Fruit fly (Drosophila melanogaster) whole organism, embryonic: Measurements from ENCODE around the gene CG10300.

Experiments
- Adf1 ChIP-seq: fragments of 200-800 bp; sonication (Bioruptor generic); IDR thresholded peaks from 2 replicates; pipeline ENCODE4 v1.3.6; 2022; ENCODE audit warnings: missing biosample characterization, missing genetic modification characterization
- Asciz ChIP-seq: fragments of 200-800 bp; sonication (Bioruptor generic); optimal IDR thresholded peaks from 2 replicates; lab custom pipeline; 2017; ENCODE audit warnings: missing biosample characterization, mild to moderate bottlenecking, missing genetic modification characterization, missing genetic modification reagents
- Atf-2 ChIP-seq: fragments of 200-800 bp; sonication (Bioruptor generic); optimal IDR thresholded peaks from 2 replicates; lab custom pipeline; 2016; ENCODE audit warnings: missing biosample characterization, missing genetic modification characterization
- Atf6 ChIP-seq: fragments of 200-800 bp; sonication (Bioruptor generic); IDR thresholded peaks from 2 replicates; pipeline ENCODE4 v1.3.6; 2022; ENCODE audit warnings: missing biosample characterization, missing genetic modification characterization
- Blimp-1 ChIP-seq: fragments of 200-800 bp; sonication (Bioruptor generic); optimal IDR thresholded peaks from 3 replicates; lab custom pipeline; 2018; ENCODE audit warnings: missing biosample characterization, missing genetic modification characterization, mild to moderate bottlenecking, moderate library complexity, missing genetic modification reagents
- C15 ChIP-seq: fragments of 200-800 bp; sonication (Bioruptor generic); IDR thresholded peaks from 3 replicates; pipeline ENCODE4 v1.3.6; 2022; ENCODE audit warnings: missing biosample characterization, missing genetic modification characterization
- CG10267 ChIP-seq: fragments of 200-800 bp; sonication (Bioruptor generic); optimal IDR thresholded peaks from 2 replicates; lab custom pipeline; 2018; ENCODE audit warnings: missing biosample characterization, mild to moderate bottlenecking, missing genetic modification characterization, moderate library complexity
- CG10565 ChIP-seq: fragments of 200-800 bp; sonication (Bioruptor generic); optimal IDR thresholded peaks from 3 replicates; lab custom pipeline; 2016; ENCODE audit warnings: missing biosample characterization, mild to moderate bottlenecking, missing genetic modification characterization
- CG10979 ChIP-seq: fragments of 200-800 bp; sonication (Bioruptor generic); optimal IDR thresholded peaks from 2 replicates; lab custom pipeline; 2018; ENCODE audit warnings: missing biosample characterization, mild to moderate bottlenecking, missing genetic modification characterization, moderate library complexity
- CG11696 ChIP-seq: fragments of 200-800 bp; sonication (Bioruptor generic); IDR thresholded peaks from 2 replicates; pipeline ENCODE4 v1.3.6; 2022; ENCODE audit warnings: missing biosample characterization, missing genetic modification characterization
- CG1233 ChIP-seq: fragments of 200-800 bp; sonication (Bioruptor generic); optimal IDR thresholded peaks from 4 replicates; lab custom pipeline; 2018; ENCODE audit warnings: missing biosample characterization, mild to moderate bottlenecking, missing genetic modification characterization
- CG12391 ChIP-seq: fragments of 200-800 bp; sonication (Bioruptor generic); optimal IDR thresholded peaks from 3 replicates; lab custom pipeline; 2018; ENCODE audit warnings: missing biosample characterization, mild to moderate bottlenecking, missing genetic modification characterization, moderate library complexity
- CG14965 ChIP-seq: fragments of 200-800 bp; sonication (Bioruptor generic); optimal IDR thresholded peaks from 2 replicates; lab custom pipeline; 2016; ENCODE audit warnings: missing biosample characterization, missing genetic modification characterization, borderline replicate concordance
- CG16863 ChIP-seq: fragments of 200-800 bp; sonication (Bioruptor generic); optimal IDR thresholded peaks from 3 replicates; lab custom pipeline; 2016; ENCODE audit warnings: missing biosample characterization, missing genetic modification characterization
- CG18011 ChIP-seq: fragments of 200-800 bp; sonication (Bioruptor generic); optimal IDR thresholded peaks from 2 replicates; lab custom pipeline; 2017; ENCODE audit warnings: missing biosample characterization, missing genetic modification characterization, mild to moderate bottlenecking, moderate library complexity, missing genotype
- CG31441 ChIP-seq: fragments of 200-800 bp; sonication (Bioruptor generic); IDR thresholded peaks from 2 replicates; pipeline ENCODE4 v1.3.6; 2022; ENCODE audit warnings: missing biosample characterization, missing genetic modification characterization
- CG34376 ChIP-seq: fragments of 200-800 bp; sonication (Bioruptor generic); optimal IDR thresholded peaks from 2 replicates; lab custom pipeline; 2018; ENCODE audit warnings: missing biosample characterization, mild to moderate bottlenecking, missing genetic modification characterization
- CG3995 ChIP-seq: fragments of 200-800 bp; sonication (Bioruptor generic); optimal IDR thresholded peaks from 3 replicates; lab custom pipeline; 2016; ENCODE audit warnings: missing biosample characterization, missing genetic modification characterization
- CG43689 ChIP-seq: fragments of 200-800 bp; sonication (Bioruptor generic); IDR thresholded peaks from 2 replicates; pipeline ENCODE4 v1.3.6; 2022; ENCODE audit warnings: missing biosample characterization, missing genetic modification characterization
- CG5180 ChIP-seq: fragments of 200-800 bp; sonication (Bioruptor generic); optimal IDR thresholded peaks from 3 replicates; lab custom pipeline; 2017; ENCODE audit warnings: missing biosample characterization, missing genetic modification characterization, mild to moderate bottlenecking, moderate library complexity, missing genetic modification reagents
- CG7839 ChIP-seq: fragments of 200-800 bp; sonication (Bioruptor generic); optimal IDR thresholded peaks from 3 replicates; lab custom pipeline; 2018; ENCODE audit warnings: missing biosample characterization, mild to moderate bottlenecking, missing genetic modification characterization, moderate library complexity
- CG8944 ChIP-seq: fragments of 200-800 bp; sonication (Bioruptor generic); optimal IDR thresholded peaks from 3 replicates; lab custom pipeline; 2016; ENCODE audit warnings: missing biosample characterization, missing genetic modification characterization
- CG9609 ChIP-seq: fragments of 200-800 bp; sonication (Bioruptor generic); optimal IDR thresholded peaks from 3 replicates; lab custom pipeline; 2016; ENCODE audit warnings: missing biosample characterization, missing genetic modification characterization
- Chrac-16 ChIP-seq: fragments of 200-800 bp; sonication (Bioruptor generic); optimal IDR thresholded peaks from 3 replicates; lab custom pipeline; 2016; ENCODE audit warnings: missing biosample characterization, missing genetic modification characterization
- Dip2 ChIP-seq: fragments of 200-800 bp; sonication (Bioruptor generic); IDR thresholded peaks from 2 replicates; pipeline ENCODE4 v1.3.6; 2022; ENCODE audit warnings: missing biosample characterization, missing genetic modification characterization
- Dp ChIP-seq: fragments of 200-800 bp; sonication (Bioruptor generic); optimal IDR thresholded peaks from 2 replicates; lab custom pipeline; 2018; ENCODE audit warnings: missing biosample characterization, mild to moderate bottlenecking, missing genetic modification characterization, moderate library complexity
- Dref ChIP-seq: fragments of 200-800 bp; sonication (Bioruptor generic); IDR thresholded peaks from 2 replicates; pipeline ENCODE4 v1.3.6; 2022; ENCODE audit warnings: missing biosample characterization, missing genetic modification characterization
- Fer3 ChIP-seq: fragments of 200-800 bp; sonication (Bioruptor generic); optimal IDR thresholded peaks from 2 replicates; lab custom pipeline; 2018; ENCODE audit warnings: missing biosample characterization, mild to moderate bottlenecking, missing genetic modification characterization, moderate library complexity
- GATAe ChIP-seq: fragments of 200-800 bp; sonication (Bioruptor generic); conservative IDR thresholded peaks from 2 replicates; pipeline ENCODE4 v1.3.6; 2022; ENCODE audit warnings: missing biosample characterization, missing genetic modification characterization
- HmgZ ChIP-seq: fragments of 200-800 bp; sonication (Bioruptor generic); optimal IDR thresholded peaks from 2 replicates; lab custom pipeline; 2018; ENCODE audit warnings: missing biosample characterization, mild to moderate bottlenecking, missing genetic modification characterization
- Hr3 ChIP-seq: fragments of 200-800 bp; sonication (Bioruptor generic); optimal IDR thresholded peaks from 3 replicates; lab custom pipeline; 2016; ENCODE audit warnings: missing biosample characterization, missing genetic modification characterization
- Hr39 ChIP-seq: fragments of >200 bp; optimal IDR thresholded peaks from 2 replicates; lab custom pipeline; 2017
- Nf-YC ChIP-seq: fragments of 200-800 bp; optimal IDR thresholded peaks from 3 replicates; lab custom pipeline; 2019; ENCODE audit warnings: missing biosample characterization, mild to moderate bottlenecking, missing genetic modification characterization, moderate library complexity
- Oli ChIP-seq: fragments of 200-800 bp; sonication (Bioruptor generic); optimal IDR thresholded peaks from 2 replicates; lab custom pipeline; 2018; ENCODE audit warnings: missing biosample characterization, mild to moderate bottlenecking, missing genetic modification characterization, moderate library complexity
- Taf1 ChIP-seq: fragments of 200-800 bp; sonication (Bioruptor generic); IDR thresholded peaks from 2 replicates; pipeline ENCODE4 v1.3.6; 2022; ENCODE audit warnings: missing biosample characterization, missing genetic modification characterization
- Usf ChIP-seq: fragments of 200-800 bp; sonication (Bioruptor generic); optimal IDR thresholded peaks from 2 replicates; lab custom pipeline; 2017; ENCODE audit warnings: missing genotype, missing biosample characterization, missing genetic modification characterization
- fd102C ChIP-seq: fragments of 200-800 bp; sonication (Bioruptor generic); optimal IDR thresholded peaks from 2 replicates; lab custom pipeline; 2018; ENCODE audit warnings: missing biosample characterization, mild to moderate bottlenecking, missing genetic modification characterization, moderate library complexity
- gcm2 ChIP-seq: fragments of 200-800 bp; sonication (Bioruptor generic); optimal IDR thresholded peaks from 2 replicates; lab custom pipeline; 2016; ENCODE audit warnings: missing biosample characterization, missing genetic modification characterization
- grau ChIP-seq: fragments of 200-800 bp; optimal IDR thresholded peaks from 3 replicates; lab custom pipeline; 2019; ENCODE audit warnings: missing biosample characterization, mild to moderate bottlenecking, missing genetic modification characterization, moderate library complexity
- hb ChIP-seq: fragments of 200-800 bp; sonication (Bioruptor generic); IDR thresholded peaks from 3 replicates; pipeline ENCODE4 v1.3.6; 2022; ENCODE audit warnings: missing biosample characterization, missing genetic modification characterization; ENCODE audit not compliant: partially characterized antibody
- kni ChIP-seq: fragments of 200-800 bp; sonication (Bioruptor generic); optimal IDR thresholded peaks from 3 replicates; lab custom pipeline; 2017; ENCODE audit warnings: mild to moderate bottlenecking, missing biosample characterization, missing genetic modification reagents, missing genetic modification characterization
- lbe ChIP-seq: fragments of 200-800 bp; sonication (Bioruptor generic); optimal IDR thresholded peaks from 2 replicates; lab custom pipeline; 2016; ENCODE audit warnings: missing biosample characterization, mild to moderate bottlenecking, missing genetic modification characterization
- lilli ChIP-seq: fragments of 200-800 bp; sonication (Bioruptor generic); optimal IDR thresholded peaks from 3 replicates; lab custom pipeline; 2016; ENCODE audit warnings: missing biosample characterization, missing genetic modification characterization
- luna ChIP-seq: fragments of 200-800 bp; sonication (Bioruptor generic); optimal IDR thresholded peaks from 2 replicates; lab custom pipeline; 2016; ENCODE audit warnings: missing biosample characterization, missing genetic modification characterization
- odd ChIP-seq: fragments of 200-800 bp; sonication (Bioruptor generic); optimal IDR thresholded peaks from 2 replicates; lab custom pipeline; 2017; ENCODE audit warnings: missing biosample characterization, mild to moderate bottlenecking, missing genetic modification characterization
- pb ChIP-seq: fragments of 200-800 bp; sonication (Bioruptor generic); optimal IDR thresholded peaks from 3 replicates; lab custom pipeline; 2016; ENCODE audit warnings: missing biosample characterization, missing genetic modification characterization
- peb ChIP-seq: fragments of 200-800 bp; sonication (Bioruptor generic); IDR thresholded peaks from 2 replicates; pipeline ENCODE4 v1.3.6; 2022; ENCODE audit warnings: missing biosample characterization, missing genetic modification characterization
- shn ChIP-seq: fragments of 200-800 bp; sonication (Bioruptor generic); optimal IDR thresholded peaks from 3 replicates; lab custom pipeline; 2016; ENCODE audit warnings: missing biosample characterization, missing genetic modification characterization
- slbo ChIP-seq: fragments of 200-800 bp; sonication (Bioruptor generic); IDR thresholded peaks from 2 replicates; pipeline ENCODE4 v1.3.6; 2022; ENCODE audit warnings: missing biosample characterization, missing genetic modification characterization
- sna ChIP-seq: fragments of 200-800 bp; sonication (Bioruptor generic); IDR thresholded peaks from 2 replicates; pipeline ENCODE4 v1.3.6; 2022; ENCODE audit warnings: missing biosample characterization, missing genetic modification characterization; ENCODE audit not compliant: partially characterized antibody
- toy ChIP-seq: fragments of 200-800 bp; sonication (Bioruptor generic); IDR thresholded peaks from 2 replicates; pipeline ENCODE4 v1.3.6; 2022; ENCODE audit warnings: missing biosample characterization, missing genetic modification characterization

The CG10300 gene

dm6 chr3R:23713901-23714300, 2.6 kb downstream of the CG10300 start (continued):
- no peak for TF ChIP-seq toy (GFP tag; lab: Robert Waterston, UW)
- TF ChIP-seq hb (GFP tag; lab: Robert Waterston, UW) = no peak
- TF ChIP-seq odd (GFP tag; lab: Kevin White, UChicago) = no peak
- no peak for TF ChIP-seq shn (GFP tag; lab: Kevin White, UChicago)
- peak; percentile 77 for TF ChIP-seq lbe (GFP tag; lab: Kevin White, UChicago)
- TF ChIP-seq CG12391 (tag; lab: Kevin White, UChicago) = peak; percentile 75
- TF ChIP-seq peb (GFP tag; lab: Robert Waterston, UW) = no peak
- peak; percentile 53; the same call in 1 of the 2 replicates for TF ChIP-seq Atf6
- TF ChIP-seq CG10979 (tag; lab: Kevin White, UChicago) = peak; percentile 67
- peak; percentile 50 for TF ChIP-seq Atf-2 (GFP tag; lab: Kevin White, UChicago)
- peak; percentile 43 for TF ChIP-seq CG16863
- peak; percentile 29 for TF ChIP-seq Asciz (GFP tag; lab: Kevin White, UChicago)
- no peak for TF ChIP-seq Dref (GFP tag; lab: Robert Waterston, UW)
- no peak for TF ChIP-seq Adf1
- TF ChIP-seq GATAe (GFP tag; lab: Robert Waterston, UW) = no peak; the same call in 1 of the 2 replicates
- TF ChIP-seq Hr3 (GFP tag; lab: Kevin White, UChicago) = peak; percentile 66
- TF ChIP-seq Taf1 (GFP tag; lab: Robert Waterston, UW) = no peak
- peak; percentile 27; the same call in 1 of the 2 replicates for TF ChIP-seq CG43689 (GFP tag; lab: Robert Waterston, UW)
- TF ChIP-seq CG9609 (GFP tag; lab: Kevin White, UChicago) = peak; percentile 31
- TF ChIP-seq CG5180 = no peak
- TF ChIP-seq Usf (GFP tag; lab: Kevin White, UChicago) = no peak
- no peak for TF ChIP-seq HmgZ (tag; lab: Kevin White, UChicago)
- TF ChIP-seq CG10267 (tag; lab: Kevin White, UChicago) = peak; percentile 55
- peak; percentile 70 for TF ChIP-seq Oli (tag; lab: Kevin White, UChicago)
- TF ChIP-seq Fer3 (tag; lab: Kevin White, UChicago) = peak; percentile 50
- peak; percentile 47; the same call in 1 of the 2 replicates for TF ChIP-seq CG11696 (GFP tag; lab: Robert Waterston, UW)
- TF ChIP-seq CG18011 (GFP tag; lab: Kevin White, UChicago) = no peak
- TF ChIP-seq grau = peak; percentile 68
- TF ChIP-seq luna (GFP tag; lab: Kevin White, UChicago) = no peak
- TF ChIP-seq CG7839 (tag; lab: Kevin White, UChicago) = peak; percentile 63
- peak; percentile 65 for TF ChIP-seq slbo (GFP tag; lab: Robert Waterston, UW)
- peak; percentile 74 for TF ChIP-seq CG31441 (GFP tag; lab: Robert Waterston, UW)
- TF ChIP-seq Dip2 (GFP tag; lab: Robert Waterston, UW) = no peak
- TF ChIP-seq CG34376 (GFP tag; lab: Kevin White, UChicago) = no peak
- TF ChIP-seq CG14965 (GFP tag; lab: Kevin White, UChicago) = no peak
- TF ChIP-seq fd102C (GFP tag; lab: Kevin White, UChicago) = peak; percentile 45
- peak; percentile 11 for TF ChIP-seq pb
- TF ChIP-seq Hr39 = no peak
- TF ChIP-seq CG3995 (GFP tag; lab: Kevin White, UChicago) = no peak
- TF ChIP-seq CG8944 = peak; percentile 47
- no peak for TF ChIP-seq Dp (GFP tag; lab: Kevin White, UChicago)
- no peak for TF ChIP-seq CG10565
- peak; percentile 69 for TF ChIP-seq Blimp-1 (GFP tag; lab: Kevin White, UChicago)
- TF ChIP-seq kni (GFP tag; lab: Kevin White, UChicago) = no peak
- no peak for TF ChIP-seq sna (GFP tag; lab: Robert Waterston, UW)
- TF ChIP-seq Chrac-16 (GFP tag; lab: Kevin White, UChicago) = peak; percentile 63
- no peak for TF ChIP-seq C15 (GFP tag; lab: Robert Waterston, UW)
- peak; percentile 49 for TF ChIP-seq lilli (GFP tag; lab: Kevin White, UChicago)
- peak; percentile 16 for TF ChIP-seq gcm2
- no peak for TF ChIP-seq Nf-YC (tag; lab: Kevin White, UChicago)
- TF ChIP-seq CG1233 (GFP tag; lab: Kevin White, UChicago) = peak; percentile 56
